Worm (Caenorhabditis elegans) whole organism, midembryonic: ENCODE data around the gene hsp-12.2.

Experiments
- klf-2 ChIP-seq: fragments of 200-800 bp; sonication (Bioruptor generic); conservative IDR thresholded peaks from 2 replicates; pipeline ENCODE4 v1.3.6; 2022; ENCODE audit warnings: missing genetic modification reagents, missing genetic modification characterization, missing compliant biosample characterization
- tab-1 ChIP-seq: fragments of 200-800 bp; sonication (Bioruptor generic); IDR thresholded peaks from 2 replicates; pipeline ENCODE4 v1.3.6; 2022; ENCODE audit warnings: missing genetic modification characterization, missing compliant biosample characterization

ce11 chrIII:8132496-8132895, 5.4 kb upstream of the hsp-12.2 start:
- TF ChIP-seq tab-1 (GFP tag; lab: Robert Waterston, UW) (no peak), klf-2 (GFP tag; lab: Robert Waterston, UW) (no peak)
